Fruit fly (Drosophila melanogaster) whole organism, embryonic: ENCODE results near the gene Sr-CIII.

Experiments
- BEAF-32 ChIP-seq: fragments of 200-800 bp; sonication (Bioruptor generic); optimal IDR thresholded peaks from 3 replicates; lab custom pipeline; 2017; ENCODE audit warnings: missing biosample characterization, missing genetic modification characterization, mild to moderate bottlenecking, moderate library complexity, missing genetic modification reagents
- CG10366 ChIP-seq: fragments of 200-800 bp; sonication (Bioruptor generic); IDR thresholded peaks from 2 replicates; pipeline ENCODE4 v1.3.6; 2022; ENCODE audit warnings: missing biosample characterization, missing genetic modification characterization
- CG12071 ChIP-seq: fragments of 200-800 bp; sonication (Bioruptor generic); optimal IDR thresholded peaks from 3 replicates; lab custom pipeline; 2018; ENCODE audit warnings: missing biosample characterization, mild to moderate bottlenecking, missing genetic modification characterization
- CG12104 ChIP-seq: fragments of 200-800 bp; sonication (Bioruptor generic); optimal IDR thresholded peaks from 3 replicates; lab custom pipeline; 2016; ENCODE audit warnings: missing biosample characterization, missing genetic modification characterization
- CG12219 ChIP-seq: fragments of 200-800 bp; sonication (Bioruptor generic); optimal IDR thresholded peaks from 3 replicates; lab custom pipeline; 2018; ENCODE audit warnings: missing biosample characterization, mild to moderate bottlenecking, missing genetic modification characterization
- CG14050 ChIP-seq: fragments of 200-800 bp; sonication (Bioruptor generic); IDR thresholded peaks from 3 replicates; pipeline ENCODE4 v1.3.6; 2022; ENCODE audit warnings: missing biosample characterization, missing genetic modification characterization
- CG14441 ChIP-seq: fragments of 200-800 bp; sonication (Bioruptor generic); IDR thresholded peaks from 2 replicates; pipeline ENCODE4 v1.3.6; 2022; ENCODE audit warnings: missing biosample characterization, missing genetic modification characterization
- CG16863 ChIP-seq: fragments of 200-800 bp; sonication (Bioruptor generic); optimal IDR thresholded peaks from 3 replicates; lab custom pipeline; 2016; ENCODE audit warnings: missing biosample characterization, missing genetic modification characterization
- CG17568 ChIP-seq: fragments of 200-800 bp; sonication (Bioruptor generic); optimal IDR thresholded peaks from 2 replicates; lab custom pipeline; 2018; ENCODE audit warnings: missing biosample characterization, mild to moderate bottlenecking, missing genetic modification characterization, moderate library complexity
- CG4328 ChIP-seq: fragments of 200-800 bp; sonication (Bioruptor generic); optimal IDR thresholded peaks from 3 replicates; lab custom pipeline; 2017; ENCODE audit warnings: missing biosample characterization, missing genetic modification reagents, missing genetic modification characterization
- CG6175 ChIP-seq: fragments of 200-800 bp; sonication (Bioruptor generic); IDR thresholded peaks from 3 replicates; pipeline ENCODE4 v1.3.6; 2022; ENCODE audit warnings: missing biosample characterization, missing genetic modification characterization
- CG6654 ChIP-seq: fragments of 200-800 bp; sonication (Bioruptor generic); optimal IDR thresholded peaks from 2 replicates; lab custom pipeline; 2017; ENCODE audit warnings: missing biosample characterization, mild to moderate bottlenecking, missing genetic modification characterization
- CG6689 ChIP-seq: fragments of 200-800 bp; sonication (Bioruptor generic); IDR thresholded peaks from 2 replicates; pipeline ENCODE4 v1.3.6; 2022; ENCODE audit warnings: missing biosample characterization, missing genetic modification characterization
- CG6813 ChIP-seq: fragments of 200-800 bp; sonication (Bioruptor generic); optimal IDR thresholded peaks from 2 replicates; lab custom pipeline; 2017; ENCODE audit warnings: missing biosample characterization, missing genetic modification characterization, mild to moderate bottlenecking, moderate library complexity, missing genetic modification reagents
- CG7357 ChIP-seq: fragments of 200-800 bp; sonication (Bioruptor generic); IDR thresholded peaks from 3 replicates; pipeline ENCODE4 v1.3.6; 2022; ENCODE audit warnings: missing biosample characterization, missing genetic modification characterization
- CG7987 ChIP-seq: fragments of 200-800 bp; sonication (Bioruptor generic); optimal IDR thresholded peaks from 2 replicates; lab custom pipeline; 2018; ENCODE audit warnings: missing biosample characterization, mild to moderate bottlenecking, missing genetic modification characterization, moderate library complexity
- CG9215 ChIP-seq: fragments of 200-800 bp; sonication (Bioruptor generic); IDR thresholded peaks from 2 replicates; pipeline ENCODE4 v1.3.6; 2022; ENCODE audit warnings: missing biosample characterization, missing genetic modification characterization
- Camta ChIP-seq: fragments of 200-800 bp; sonication (Bioruptor generic); optimal IDR thresholded peaks from 2 replicates; lab custom pipeline; 2016; ENCODE audit warnings: missing biosample characterization, missing genetic modification characterization
- Chrac-16 ChIP-seq: fragments of 200-800 bp; sonication (Bioruptor generic); optimal IDR thresholded peaks from 3 replicates; lab custom pipeline; 2016; ENCODE audit warnings: missing biosample characterization, missing genetic modification characterization
- D19A ChIP-seq: fragments of 200-800 bp; optimal IDR thresholded peaks from 3 replicates; lab custom pipeline; 2019; ENCODE audit warnings: missing biosample characterization, mild to moderate bottlenecking, missing genetic modification characterization, moderate library complexity
- Dfd ChIP-seq, 2 experiments: fragments of >200 bp; optimal IDR thresholded peaks; 2 replicates each; lab custom pipeline; 2017; ENCODE audit warnings: missing biosample characterization in 2 of 2, missing genetic modification characterization in 2 of 2
- GATAe ChIP-seq: fragments of 200-800 bp; sonication (Bioruptor generic); conservative IDR thresholded peaks from 2 replicates; pipeline ENCODE4 v1.3.6; 2022; ENCODE audit warnings: missing biosample characterization, missing genetic modification characterization
- HHEX ChIP-seq: fragments of 200-800 bp; sonication (Bioruptor generic); optimal IDR thresholded peaks from 3 replicates; lab custom pipeline; 2017; ENCODE audit warnings: missing biosample characterization, mild to moderate bottlenecking, missing genetic modification characterization, missing genetic modification reagents
- HmgZ ChIP-seq: fragments of 200-800 bp; sonication (Bioruptor generic); optimal IDR thresholded peaks from 2 replicates; lab custom pipeline; 2018; ENCODE audit warnings: missing biosample characterization, mild to moderate bottlenecking, missing genetic modification characterization
- NC2β ChIP-seq: fragments of 200-800 bp; sonication (Bioruptor generic); optimal IDR thresholded peaks from 2 replicates; lab custom pipeline; 2016; ENCODE audit warnings: missing biosample characterization, missing genetic modification characterization
- NFAT ChIP-seq: fragments of 200-800 bp; sonication (Bioruptor generic); IDR thresholded peaks from 2 replicates; pipeline ENCODE4 v1.3.6; 2022; ENCODE audit warnings: missing biosample characterization, missing genetic modification characterization
- Sox102F ChIP-seq: fragments of 200-800 bp; sonication (Bioruptor generic); optimal IDR thresholded peaks from 2 replicates; lab custom pipeline; 2018; ENCODE audit warnings: missing biosample characterization, mild to moderate bottlenecking, missing genetic modification characterization, moderate library complexity
- Vsx1 ChIP-seq: fragments of 200-800 bp; sonication (Bioruptor generic); optimal IDR thresholded peaks from 2 replicates; lab custom pipeline; 2017; ENCODE audit warnings: missing biosample characterization, mild to moderate bottlenecking, missing genetic modification characterization, missing genetic modification reagents
- YL-1 ChIP-seq: fragments of 200-800 bp; sonication (Bioruptor generic); optimal IDR thresholded peaks from 3 replicates; lab custom pipeline; 2017; ENCODE audit warnings: missing biosample characterization, mild to moderate bottlenecking, missing genetic modification characterization
- aop ChIP-seq: fragments of 200-800 bp; sonication (Bioruptor generic); IDR thresholded peaks from 2 replicates; pipeline ENCODE4 v1.3.6; 2022; ENCODE audit warnings: missing biosample characterization, missing genetic modification characterization
- az2 ChIP-seq: fragments of 200-800 bp; sonication (Bioruptor generic); optimal IDR thresholded peaks from 3 replicates; lab custom pipeline; 2016; ENCODE audit warnings: missing biosample characterization, missing genetic modification characterization
- bcd ChIP-seq: fragments of 200-800 bp; sonication (Bioruptor generic); optimal IDR thresholded peaks from 2 replicates; lab custom pipeline; 2017; ENCODE audit warnings: missing biosample characterization, mild to moderate bottlenecking, missing genetic modification characterization
- cg ChIP-seq: fragments of 200-800 bp; sonication (Bioruptor generic); optimal IDR thresholded peaks from 3 replicates; lab custom pipeline; 2019; ENCODE audit warnings: missing biosample characterization, mild to moderate bottlenecking, missing genetic modification characterization, moderate library complexity
- disco-r ChIP-seq: fragments of 200-800 bp; sonication (Bioruptor generic); optimal IDR thresholded peaks from 2 replicates; lab custom pipeline; 2016; ENCODE audit warnings: missing biosample characterization, missing genetic modification characterization
- emc ChIP-seq: fragments of 200-800 bp; sonication (Bioruptor generic); optimal IDR thresholded peaks from 2 replicates; lab custom pipeline; 2016; ENCODE audit warnings: missing biosample characterization, missing genetic modification characterization
- exex ChIP-seq: fragments of 200-800 bp; sonication (Bioruptor generic); optimal IDR thresholded peaks from 4 replicates; lab custom pipeline; 2018; ENCODE audit warnings: missing biosample characterization, mild to moderate bottlenecking, missing genetic modification characterization, moderate library complexity
- fd102C ChIP-seq: fragments of 200-800 bp; sonication (Bioruptor generic); optimal IDR thresholded peaks from 2 replicates; lab custom pipeline; 2018; ENCODE audit warnings: missing biosample characterization, mild to moderate bottlenecking, missing genetic modification characterization, moderate library complexity
- kay ChIP-seq: fragments of 200-800 bp; sonication (Bioruptor generic); optimal IDR thresholded peaks from 2 replicates; lab custom pipeline; 2016; ENCODE audit warnings: missing biosample characterization, missing genetic modification characterization
- nerfin-2 ChIP-seq: fragments of 200-800 bp; sonication (Bioruptor generic); IDR thresholded peaks from 2 replicates; pipeline ENCODE4 v1.3.6; 2022; ENCODE audit warnings: missing biosample characterization, missing genetic modification characterization; ENCODE audit not compliant: partially characterized antibody
- nmo ChIP-seq: fragments of 200-800 bp; sonication (Bioruptor generic); optimal IDR thresholded peaks from 2 replicates; lab custom pipeline; 2018; ENCODE audit warnings: missing biosample characterization, mild to moderate bottlenecking, missing genetic modification characterization, moderate library complexity
- pfk ChIP-seq: fragments of 200-800 bp; sonication (Bioruptor generic); optimal IDR thresholded peaks from 2 replicates; lab custom pipeline; 2018; ENCODE audit warnings: missing biosample characterization, mild to moderate bottlenecking, missing genetic modification characterization, moderate library complexity
- prd ChIP-seq, 3 experiments: fragments of >200 bp in 2 of 3; fragments of 200-800 bp in 1 of 3; sonication (Bioruptor generic) in 1 of 3; optimal IDR thresholded peaks in 2 of 3; IDR thresholded peaks in 1 of 3; 2 replicates in 2 of 3; 3 replicates in 1 of 3; pipeline versions ENCODE4 v1.3.6 to Lab custom; 2017 to 2022; ENCODE audit warnings: missing biosample characterization in 1 of 3, missing genetic modification characterization in 1 of 3
- sens ChIP-seq: fragments of 200-800 bp; sonication (Bioruptor generic); peaks from one replicate; lab custom pipeline; 2016; ENCODE audit warnings: missing biosample characterization, missing genetic modification characterization
- slbo ChIP-seq: fragments of 200-800 bp; sonication (Bioruptor generic); IDR thresholded peaks from 2 replicates; pipeline ENCODE4 v1.3.6; 2022; ENCODE audit warnings: missing biosample characterization, missing genetic modification characterization
- stc ChIP-seq: fragments of 200-800 bp; sonication (Bioruptor generic); IDR thresholded peaks from 2 replicates; pipeline ENCODE4 v1.3.6; 2022; ENCODE audit warnings: missing biosample characterization, missing genetic modification characterization
- trem ChIP-seq: fragments of 200-800 bp; optimal IDR thresholded peaks from 3 replicates; lab custom pipeline; 2019; ENCODE audit warnings: missing biosample characterization, mild to moderate bottlenecking, missing genetic modification characterization, moderate library complexity
- vvl ChIP-seq: fragments of 200-800 bp; sonication (Bioruptor generic); IDR thresholded peaks from 2 replicates; pipeline ENCODE4 v1.3.6; 2022; ENCODE audit warnings: missing biosample characterization, missing genetic modification characterization
- yki ChIP-seq: fragments of >200 bp; optimal IDR thresholded peaks from 3 replicates; lab custom pipeline; 2018
- zfh2 ChIP-seq: fragments of 200-800 bp; sonication (Bioruptor generic); optimal IDR thresholded peaks from 2 replicates; lab custom pipeline; 2016; ENCODE audit warnings: missing biosample characterization, missing genetic modification characterization

Gene Sr-CIII

DNA sequence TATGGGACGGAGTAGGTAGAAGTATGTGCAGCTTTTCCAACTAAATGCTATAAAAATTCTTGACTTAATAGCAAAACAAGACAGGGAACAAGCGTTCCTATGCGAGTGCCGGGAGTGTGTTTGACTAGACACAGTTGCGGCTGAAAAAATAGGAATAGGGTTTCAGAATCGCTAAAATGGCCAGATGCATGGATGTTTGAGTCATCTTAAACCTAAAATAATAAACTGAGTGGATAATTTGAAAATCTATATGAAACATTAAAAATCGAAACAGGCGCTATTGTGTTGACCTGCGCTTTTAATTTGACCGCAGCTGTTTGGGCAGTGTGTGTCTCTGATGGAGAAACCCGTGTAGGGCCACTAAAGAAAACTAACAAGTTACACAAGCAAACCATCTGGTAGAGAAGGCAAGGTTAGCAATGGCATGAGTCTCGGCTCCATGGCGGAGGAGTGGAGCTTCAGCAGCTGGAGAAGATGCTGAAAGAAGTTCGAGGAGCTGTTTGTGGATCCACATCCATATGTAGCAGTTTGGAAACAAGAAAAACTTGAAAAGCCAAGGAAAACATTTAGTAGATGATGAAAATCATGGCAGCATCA lies 26.3 kb upstream of the Sr-CIII start (continued):
- TF ChIP-seq HHEX (GFP tag; lab: Kevin White, UChicago) (peak; percentile 75), zfh2 (GFP tag; lab: Kevin White, UChicago) (peak; percentile 61), CG4328 (no peak), CG9215 (GFP tag; lab: Robert Waterston, UW) (peak; percentile 48), HmgZ (tag; lab: Kevin White, UChicago) (peak; percentile 46), vvl (GFP tag; lab: Robert Waterston, UW) (peak; percentile 87), CG12071 (GFP tag; lab: Kevin White, UChicago) (peak; percentile 61), slbo (GFP tag; lab: Robert Waterston, UW) (peak; percentile 88)

DNA sequence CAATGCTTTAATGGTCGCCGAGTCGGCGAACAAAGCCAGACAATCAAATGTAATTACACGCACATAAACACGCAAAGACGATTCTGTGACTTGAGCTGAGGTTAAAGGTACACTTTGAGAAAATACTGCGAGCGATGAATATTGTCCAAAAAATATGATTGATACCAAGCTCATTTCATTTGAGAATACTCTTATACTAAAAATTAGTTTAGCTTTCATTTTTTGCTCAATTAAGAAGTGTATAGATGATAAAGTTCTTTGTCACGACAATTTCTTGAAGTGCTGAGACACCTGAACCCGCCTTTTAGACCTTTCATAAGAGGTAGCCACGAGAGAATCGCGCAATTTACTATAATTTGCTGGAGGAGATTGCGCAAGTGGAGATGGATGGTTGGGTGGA lies 23.6 kb upstream of the Sr-CIII start:
- peak; percentile 21; the same call in 1 of the 2 replicates for TF ChIP-seq slbo (GFP tag; lab: Robert Waterston, UW)
- no peak; the same call in 1 of the 2 replicates for TF ChIP-seq CG14441 (GFP tag; lab: Robert Waterston, UW)
- no peak for TF ChIP-seq CG14050 (GFP tag; lab: Robert Waterston, UW)
- no peak for TF ChIP-seq YL-1 (GFP tag; lab: Kevin White, UChicago)
- no peak for TF ChIP-seq NC2β
- no peak for TF ChIP-seq CG6689 (GFP tag; lab: Robert Waterston, UW)
- no peak for TF ChIP-seq CG6813 (GFP tag; lab: Kevin White, UChicago)
- no peak for TF ChIP-seq Camta (GFP tag; lab: Kevin White, UChicago)
- no peak for TF ChIP-seq CG12219 (GFP tag; lab: Kevin White, UChicago)
- no peak for TF ChIP-seq trem (tag; lab: Kevin White, UChicago)
- no peak for TF ChIP-seq CG12104
- no peak for TF ChIP-seq Dfd (GFP tag; optimal IDR thresholded peaks at IDR 0.05; lab: Kevin White, UChicago)
- TF ChIP-seq prd (optimal IDR thresholded peaks at IDR 0.05; lab: Kevin White, UChicago) = no peak
- TF ChIP-seq prd (GFP tag; IDR thresholded peaks at IDR 0.05; lab: Robert Waterston, UW) = peak; percentile 29; the same call in 2 of the 3 replicates
- TF ChIP-seq CG17568 (GFP tag; lab: Kevin White, UChicago) = no peak
- peak; percentile 2 for TF ChIP-seq bcd (GFP tag; lab: Kevin White, UChicago)
- TF ChIP-seq exex = no peak
- TF ChIP-seq disco-r (GFP tag; lab: Kevin White, UChicago) = no peak
- no peak for TF ChIP-seq az2 (GFP tag; lab: Kevin White, UChicago)
- TF ChIP-seq CG6175 = no peak
- no peak for TF ChIP-seq NFAT (GFP tag; lab: Robert Waterston, UW)
- TF ChIP-seq CG6654 = no peak
- TF ChIP-seq Chrac-16 (GFP tag; lab: Kevin White, UChicago) = no peak
- no peak for TF ChIP-seq D19A
- no peak for TF ChIP-seq CG10366 (GFP tag; lab: Robert Waterston, UW)
- no peak for TF ChIP-seq CG7987 (GFP tag; lab: Kevin White, UChicago)
- TF ChIP-seq sens (GFP tag; lab: Kevin White, UChicago) = peak; percentile 85
- no peak for TF ChIP-seq CG16863 (GFP tag; lab: Kevin White, UChicago)
- TF ChIP-seq GATAe (GFP tag; lab: Robert Waterston, UW) = no peak
- TF ChIP-seq yki (lab: Kevin White, UChicago) = no peak
- TF ChIP-seq fd102C = no peak
- no peak for TF ChIP-seq stc (GFP tag; lab: Robert Waterston, UW)
- TF ChIP-seq Vsx1 (GFP tag; lab: Kevin White, UChicago) = no peak
- TF ChIP-seq nmo = peak; percentile 5
- TF ChIP-seq BEAF-32 (GFP tag; lab: Kevin White, UChicago) = no peak
- TF ChIP-seq emc = no peak
- TF ChIP-seq cg (GFP tag; lab: Kevin White, UChicago) = no peak
- no peak for TF ChIP-seq pfk (GFP tag; lab: Kevin White, UChicago)
- no peak for TF ChIP-seq CG7357
- no peak for TF ChIP-seq Sox102F (GFP tag; lab: Kevin White, UChicago)
- no peak for TF ChIP-seq nerfin-2
- TF ChIP-seq kay (GFP tag; lab: Kevin White, UChicago) = no peak
- TF ChIP-seq aop = no peak
